Worm (Caenorhabditis elegans): ENCODE results near the gene F07H5.7.
A peak's percentile ranks its signal among the peaks of the same experiment; 100 is the strongest.

The F07H5.7 gene

DNA sequence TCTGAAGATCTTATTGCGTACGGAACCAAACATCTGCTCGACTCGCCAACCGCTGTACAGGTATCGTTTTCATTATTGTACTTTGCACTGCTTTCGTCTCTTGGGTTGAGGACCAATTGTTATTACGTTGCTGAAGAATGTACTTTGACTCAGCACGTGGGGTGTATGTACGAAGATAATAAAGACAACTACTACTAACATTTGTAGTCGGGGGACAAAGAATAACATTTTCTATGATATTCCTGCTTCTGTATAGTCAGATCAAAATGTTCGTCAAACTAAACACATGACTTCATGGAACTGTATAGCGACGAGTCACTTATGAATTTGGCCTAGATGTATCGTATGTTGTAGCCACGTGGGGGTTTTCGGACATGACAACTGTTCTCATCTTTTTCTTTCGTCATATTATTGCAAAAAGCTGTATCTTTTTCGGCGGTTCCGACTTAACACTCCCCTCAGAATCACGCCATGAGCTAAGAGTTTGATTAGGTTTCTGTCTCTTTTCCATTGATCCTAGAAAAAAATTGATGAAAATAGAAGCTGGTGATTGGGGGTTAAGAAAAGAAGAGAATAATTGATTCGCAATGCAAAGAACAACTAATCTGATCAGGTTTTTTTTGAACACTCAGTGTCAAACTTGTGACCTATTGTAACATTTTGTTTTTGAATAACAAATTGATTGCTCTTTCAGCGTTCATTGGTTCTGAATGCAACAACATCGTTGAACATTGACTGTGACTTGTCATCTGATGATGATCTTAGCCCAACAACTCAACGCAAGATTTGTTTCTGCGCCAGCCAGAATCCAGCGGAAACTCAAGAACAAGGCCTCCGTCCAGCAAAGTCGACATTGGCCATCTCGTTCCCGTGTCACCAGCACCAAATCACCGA is 49.2 kb downstream of the F07H5.7 start (continued):
- TF ChIP-seq lin-13 (GFP tag; optimal IDR thresholded peaks at IDR 0.05) (peak; percentile 31), egl-27 (tag; optimal IDR thresholded peaks at IDR 0.05) (no peak), lin-35 (GFP tag; optimal IDR thresholded peaks at IDR 0.05) (peak in 1 of 2 experiments; percentile 55), nhr-47 (tag; optimal IDR thresholded peaks at IDR 0.05) (peak; percentile 24), nhr-11 (tag; optimal IDR thresholded peaks at IDR 0.05) (no peak), lsy-2 (tag; optimal IDR thresholded peaks at IDR 0.05) (peak in 1 of 2 experiments; percentile 47), mep-1 (tag; optimal IDR thresholded peaks at IDR 0.05) (peak; percentile 1), pqm-1 (tag; optimal IDR thresholded peaks at IDR 0.05) (no peak), skn-1 (tag; optimal IDR thresholded peaks at IDR 0.05) (no peak)

- TF ChIP-seq lir-3 (tag; optimal IDR thresholded peaks at IDR 0.05; ENCODE audit: poor library complexity) (peak; percentile 42), xbp-1 (tag; optimal IDR thresholded peaks at IDR 0.05) (peak; percentile 17), nhr-19 (GFP tag; conservative IDR thresholded peaks at IDR 0.05) (peak; percentile 61), nhr-90 (tag; optimal IDR thresholded peaks at IDR 0.05; ENCODE audit: poor library complexity) (peak; percentile 39), fkh-4 (tag; optimal IDR thresholded peaks at IDR 0.05; ENCODE audit: borderline replicate concordance) (no peak), lsy-2 (tag; optimal IDR thresholded peaks at IDR 0.05) (peak in 1 of 2 experiments; percentile 20), grh-1 (GFP tag; IDR thresholded peaks at IDR 0.05) (no peak), ceh-88 (GFP tag; IDR thresholded peaks at IDR 0.05) (no peak), nhr-12 (tag; optimal IDR thresholded peaks at IDR 0.05) (no peak), lin-13 (GFP tag; optimal IDR thresholded peaks at IDR 0.05) (no peak), elt-2 (tag; optimal IDR thresholded peaks at IDR 0.05) (peak; percentile 71), tbx-2 (tag; optimal IDR thresholded peaks at IDR 0.05) (peak; percentile 47), zag-1 (tag; optimal IDR thresholded peaks at IDR 0.05) (no peak), fos-1 (tag; optimal IDR thresholded peaks at IDR 0.05) (no peak), blmp-1 (tag; optimal IDR thresholded peaks at IDR 0.05) (peak; percentile 56), unc-30 (tag; optimal IDR thresholded peaks at IDR 0.05) (no peak), unc-130 (tag; optimal IDR thresholded peaks at IDR 0.05) (peak; percentile 17), lin-15B (tag; optimal IDR thresholded peaks at IDR 0.05) (no peak), C04F5.9 (tag; optimal IDR thresholded peaks at IDR 0.05) (no peak), egl-13 (tag; optimal IDR thresholded peaks at IDR 0.05) (no peak), lin-14 (GFP tag; optimal IDR thresholded peaks at IDR 0.05) (peak; percentile 2), dpl-1 (GFP tag; optimal IDR thresholded peaks at IDR 0.05) (peak in 1 of 3 experiments; percentile 24), snu-23 (GFP tag; optimal IDR thresholded peaks at IDR 0.05) (peak; percentile 67), elt-3 (tag; optimal IDR thresholded peaks at IDR 0.05) (peak in 1 of 6 experiments; percentile 59), ama-1 (optimal IDR thresholded peaks at IDR 0.05) (peak; percentile 55), nhr-47 (tag; optimal IDR thresholded peaks at IDR 0.05) (peak; percentile 22), mdl-1 (tag; optimal IDR thresholded peaks at IDR 0.05) (peak in 1 of 2 experiments; percentile 65), nhr-77 (tag; optimal IDR thresholded peaks at IDR 0.05) (no peak), dsc-1 (tag; optimal IDR thresholded peaks at IDR 0.05) (no peak), rnt-1 (tag; optimal IDR thresholded peaks at IDR 0.05) (peak; percentile 49), swsn-7 (tag; optimal IDR thresholded peaks at IDR 0.05) (peak; percentile 11), nhr-71 (tag; optimal IDR thresholded peaks at IDR 0.05) (peak; percentile 60), lin-35 (GFP tag; optimal IDR thresholded peaks at IDR 0.05) (peak; percentile 26 to 56), F16B12.6 (tag; optimal IDR thresholded peaks at IDR 0.05) (no peak), nhr-84 (tag; optimal IDR thresholded peaks at IDR 0.05) (no peak), nhr-85 (tag) (peak; percentile 86), nhr-20 (tag; optimal IDR thresholded peaks at IDR 0.05) (peak; percentile 81), mep-1 (tag; optimal IDR thresholded peaks at IDR 0.05) (peak; percentile 2)
Measured at ce11 chrII:8743379-8744173, 50.4 kb downstream of the F07H5.7 start, which contains the start of gene mak-1. Gene mak-1, plus strand, starts transcription at chrII:8744071.

Data from whole organism, L1 larva.